Fruit fly (Drosophila melanogaster) whole organism, embryonic: ENCODE measurements around the gene Torsin.
A peak's percentile ranks its signal among the peaks of the same experiment; 100 is the strongest.

Source experiments
- Ada2b ChIP-seq: fragments of 200-800 bp; sonication (Bioruptor generic); IDR thresholded peaks from 2 replicates; pipeline ENCODE4 v1.3.6; 2022; ENCODE audit warnings: missing biosample characterization, missing genetic modification characterization
- Atf-2 ChIP-seq: fragments of 200-800 bp; sonication (Bioruptor generic); optimal IDR thresholded peaks from 2 replicates; lab custom pipeline; 2016; ENCODE audit warnings: missing biosample characterization, missing genetic modification characterization
- Atf3 ChIP-seq: fragments of 200-800 bp; sonication (Bioruptor generic); optimal IDR thresholded peaks from 3 replicates; lab custom pipeline; 2016; ENCODE audit warnings: missing biosample characterization, missing genetic modification characterization
- CG10147 ChIP-seq: fragments of 200-800 bp; sonication (Bioruptor generic); optimal IDR thresholded peaks from 2 replicates; lab custom pipeline; 2019; ENCODE audit warnings: missing biosample characterization, mild to moderate bottlenecking, missing genetic modification characterization, moderate library complexity
- CG10462 ChIP-seq: fragments of 200-800 bp; sonication (Bioruptor generic); optimal IDR thresholded peaks from 2 replicates; lab custom pipeline; 2016; ENCODE audit warnings: missing biosample characterization, missing genetic modification characterization
- CG12071 ChIP-seq: fragments of 200-800 bp; sonication (Bioruptor generic); optimal IDR thresholded peaks from 3 replicates; lab custom pipeline; 2018; ENCODE audit warnings: missing biosample characterization, mild to moderate bottlenecking, missing genetic modification characterization
- CG12299 ChIP-seq: fragments of 200-800 bp; sonication (Bioruptor generic); optimal IDR thresholded peaks from 2 replicates; lab custom pipeline; 2018; ENCODE audit warnings: missing biosample characterization, mild to moderate bottlenecking, missing genetic modification characterization
- CG12391 ChIP-seq: fragments of 200-800 bp; sonication (Bioruptor generic); optimal IDR thresholded peaks from 3 replicates; lab custom pipeline; 2018; ENCODE audit warnings: missing biosample characterization, mild to moderate bottlenecking, missing genetic modification characterization, moderate library complexity
- CG13123 ChIP-seq: fragments of 200-800 bp; sonication (Bioruptor generic); optimal IDR thresholded peaks from 2 replicates; lab custom pipeline; 2016; ENCODE audit warnings: missing biosample characterization, missing genetic modification characterization
- CG13424 ChIP-seq: fragments of 200-800 bp; sonication (Bioruptor generic); optimal IDR thresholded peaks from 2 replicates; lab custom pipeline; 2019; ENCODE audit warnings: missing biosample characterization, mild to moderate bottlenecking, missing genetic modification characterization, moderate library complexity
- CG14050 ChIP-seq: fragments of 200-800 bp; sonication (Bioruptor generic); IDR thresholded peaks from 3 replicates; pipeline ENCODE4 v1.3.6; 2022; ENCODE audit warnings: missing biosample characterization, missing genetic modification characterization
- CG15073 ChIP-seq: fragments of 200-800 bp; sonication (Bioruptor generic); optimal IDR thresholded peaks from 2 replicates; lab custom pipeline; 2016; ENCODE audit warnings: missing biosample characterization, missing genetic modification characterization
- CG15601 ChIP-seq: fragments of 200-800 bp; sonication (Bioruptor generic); optimal IDR thresholded peaks from 3 replicates; lab custom pipeline; 2019; ENCODE audit warnings: missing biosample characterization, mild to moderate bottlenecking, missing genetic modification characterization, moderate library complexity
- CG1832 ChIP-seq: fragments of 200-800 bp; sonication (Bioruptor generic); optimal IDR thresholded peaks from 2 replicates; lab custom pipeline; 2017; ENCODE audit warnings: missing biosample characterization, mild to moderate bottlenecking, missing genetic modification characterization, inconsistent platforms
- CG18619 ChIP-seq: fragments of 200-800 bp; sonication (Bioruptor generic); optimal IDR thresholded peaks from 3 replicates; lab custom pipeline; 2017; ENCODE audit warnings: missing biosample characterization, mild to moderate bottlenecking, missing genetic modification characterization
- CG2129 ChIP-seq: fragments of 200-800 bp; sonication (Bioruptor generic); IDR thresholded peaks from 2 replicates; pipeline ENCODE4 v1.3.6; 2022; ENCODE audit warnings: missing biosample characterization, missing genetic modification characterization; ENCODE audit not compliant: partially characterized antibody
- CG30020 ChIP-seq: fragments of 200-800 bp; optimal IDR thresholded peaks from 2 replicates; lab custom pipeline; 2019; ENCODE audit warnings: missing biosample characterization, mild to moderate bottlenecking, missing genetic modification characterization, moderate library complexity
- CG3065 ChIP-seq: fragments of 200-800 bp; sonication (Bioruptor generic); optimal IDR thresholded peaks from 2 replicates; lab custom pipeline; 2016; ENCODE audit warnings: missing biosample characterization, missing genetic modification characterization
- CG31224 ChIP-seq: fragments of 200-800 bp; sonication (Bioruptor generic); IDR thresholded peaks from 2 replicates; pipeline ENCODE4 v1.3.6; 2022; ENCODE audit warnings: missing biosample characterization, missing genetic modification characterization
- CG3163 ChIP-seq: fragments of 200-800 bp; sonication (Bioruptor generic); optimal IDR thresholded peaks from 3 replicates; lab custom pipeline; 2016; ENCODE audit warnings: missing biosample characterization, missing genetic modification characterization
- CG3995 ChIP-seq: fragments of 200-800 bp; sonication (Bioruptor generic); optimal IDR thresholded peaks from 3 replicates; lab custom pipeline; 2016; ENCODE audit warnings: missing biosample characterization, missing genetic modification characterization
- CG43689 ChIP-seq: fragments of 200-800 bp; sonication (Bioruptor generic); IDR thresholded peaks from 2 replicates; pipeline ENCODE4 v1.3.6; 2022; ENCODE audit warnings: missing biosample characterization, missing genetic modification characterization
- CG5245 ChIP-seq: fragments of 200-800 bp; sonication (Bioruptor generic); optimal IDR thresholded peaks from 3 replicates; lab custom pipeline; 2016; ENCODE audit warnings: missing biosample characterization, missing genetic modification characterization
- CG9215 ChIP-seq: fragments of 200-800 bp; sonication (Bioruptor generic); IDR thresholded peaks from 2 replicates; pipeline ENCODE4 v1.3.6; 2022; ENCODE audit warnings: missing biosample characterization, missing genetic modification characterization
- Dip2 ChIP-seq: fragments of 200-800 bp; sonication (Bioruptor generic); IDR thresholded peaks from 2 replicates; pipeline ENCODE4 v1.3.6; 2022; ENCODE audit warnings: missing biosample characterization, missing genetic modification characterization
- Elba2 ChIP-seq: fragments of 200-800 bp; sonication (Bioruptor generic); optimal IDR thresholded peaks from 3 replicates; lab custom pipeline; 2016; ENCODE audit warnings: missing biosample characterization, missing genetic modification characterization
- Hr78 ChIP-seq, 2 experiments: fragments of 200-800 bp in 1 of 2; fragments of >200 bp in 1 of 2; sonication (Bioruptor generic) in 1 of 2; optimal IDR thresholded peaks; 2 replicates each; lab custom pipeline; 2017 to 2019; ENCODE audit warnings: missing biosample characterization in 2 of 2, missing genetic modification characterization in 2 of 2, mild to moderate bottlenecking in 1 of 2, moderate library complexity in 1 of 2
- Lpt ChIP-seq: fragments of >200 bp; optimal IDR thresholded peaks from 2 replicates; lab custom pipeline; 2018; ENCODE audit warnings: missing biosample characterization, missing genetic modification characterization
- Med ChIP-seq: fragments of 200-800 bp; sonication (Bioruptor generic); peaks from one replicate; lab custom pipeline; 2016; ENCODE audit warnings: missing biosample characterization, missing genetic modification characterization, mild to moderate bottlenecking, inconsistent platforms, moderate library complexity
- Oli ChIP-seq: fragments of 200-800 bp; sonication (Bioruptor generic); optimal IDR thresholded peaks from 2 replicates; lab custom pipeline; 2018; ENCODE audit warnings: missing biosample characterization, mild to moderate bottlenecking, missing genetic modification characterization, moderate library complexity
- Spps ChIP-seq: fragments of 200-800 bp; sonication (Bioruptor generic); optimal IDR thresholded peaks from 2 replicates; lab custom pipeline; 2018; ENCODE audit warnings: missing biosample characterization, mild to moderate bottlenecking, missing genetic modification characterization
- ara ChIP-seq: fragments of 200-800 bp; sonication (Bioruptor generic); IDR thresholded peaks from 2 replicates; pipeline ENCODE4 v1.3.6; 2022; ENCODE audit warnings: missing biosample characterization, missing genetic modification characterization
- chif ChIP-seq, 2 experiments: fragments of 200-800 bp; sonication (Bioruptor generic); optimal IDR thresholded peaks; 3 replicates each; lab custom pipeline; 2016; ENCODE audit warnings: missing biosample characterization in 2 of 2, missing genetic modification characterization in 2 of 2
- croc ChIP-seq: fragments of 200-800 bp; sonication (Bioruptor generic); conservative IDR thresholded peaks from 3 replicates; pipeline ENCODE4 v1.3.6; 2022; ENCODE audit warnings: missing biosample characterization, missing genetic modification characterization
- crol ChIP-seq: fragments of 200-800 bp; sonication (Bioruptor generic); IDR thresholded peaks from 2 replicates; pipeline ENCODE4 v1.3.6; 2022; ENCODE audit warnings: missing biosample characterization, missing genetic modification characterization
- dpn ChIP-seq, 2 experiments: fragments of 200-800 bp; sonication (Bioruptor generic); optimal IDR thresholded peaks; 3 replicates each; lab custom pipeline; 2016; ENCODE audit warnings: missing biosample characterization in 2 of 2, missing genetic modification characterization in 2 of 2
- emc ChIP-seq: fragments of 200-800 bp; sonication (Bioruptor generic); optimal IDR thresholded peaks from 2 replicates; lab custom pipeline; 2016; ENCODE audit warnings: missing biosample characterization, missing genetic modification characterization
- eve ChIP-seq, 2 experiments: fragments of >200 bp; optimal IDR thresholded peaks; 2 replicates each; lab custom pipeline; 2017; ENCODE audit warnings: missing biosample characterization in 2 of 2, missing genetic modification characterization in 2 of 2
- exex ChIP-seq: fragments of 200-800 bp; sonication (Bioruptor generic); optimal IDR thresholded peaks from 4 replicates; lab custom pipeline; 2018; ENCODE audit warnings: missing biosample characterization, mild to moderate bottlenecking, missing genetic modification characterization, moderate library complexity
- eyg ChIP-seq: fragments of 200-800 bp; sonication (Bioruptor generic); optimal IDR thresholded peaks from 3 replicates; lab custom pipeline; 2016; ENCODE audit warnings: missing biosample characterization, missing genetic modification characterization
- fd3F ChIP-seq: fragments of 200-800 bp; sonication (Bioruptor generic); optimal IDR thresholded peaks from 2 replicates; lab custom pipeline; 2018; ENCODE audit warnings: missing biosample characterization, mild to moderate bottlenecking, missing genetic modification characterization, moderate library complexity
- fu2 ChIP-seq: fragments of 200-800 bp; sonication (Bioruptor generic); optimal IDR thresholded peaks from 2 replicates; lab custom pipeline; 2016; ENCODE audit warnings: missing biosample characterization, missing genetic modification characterization
- gcm2 ChIP-seq: fragments of 200-800 bp; sonication (Bioruptor generic); optimal IDR thresholded peaks from 2 replicates; lab custom pipeline; 2016; ENCODE audit warnings: missing biosample characterization, missing genetic modification characterization
- kah ChIP-seq: fragments of 200-800 bp; sonication (Bioruptor generic); optimal IDR thresholded peaks from 2 replicates; lab custom pipeline; 2018; ENCODE audit warnings: missing biosample characterization, mild to moderate bottlenecking, missing genetic modification characterization
- onecut ChIP-seq: fragments of 200-800 bp; sonication (Bioruptor generic); IDR thresholded peaks from 2 replicates; pipeline ENCODE4 v1.3.6; 2022; ENCODE audit warnings: missing biosample characterization, missing genetic modification characterization
- row ChIP-seq: fragments of 200-800 bp; sonication (Bioruptor generic); IDR thresholded peaks from 3 replicates; pipeline ENCODE4 v1.3.6; 2022; ENCODE audit warnings: missing biosample characterization, missing genetic modification characterization
- sim ChIP-seq: fragments of 200-800 bp; sonication (Bioruptor generic); IDR thresholded peaks from 2 replicates; pipeline ENCODE4 v1.3.6; 2022; ENCODE audit warnings: missing biosample characterization, missing genetic modification characterization
- sob ChIP-seq: fragments of 200-800 bp; sonication (Bioruptor generic); IDR thresholded peaks from 2 replicates; pipeline ENCODE4 v1.3.6; 2022; ENCODE audit warnings: missing biosample characterization, missing genetic modification characterization
- sr ChIP-seq: fragments of 200-800 bp; sonication (Bioruptor generic); IDR thresholded peaks from 3 replicates; pipeline ENCODE4 v1.3.6; 2022; ENCODE audit warnings: missing biosample characterization, missing genetic modification characterization
- stwl ChIP-seq: fragments of 200-800 bp; sonication (Bioruptor generic); optimal IDR thresholded peaks from 3 replicates; lab custom pipeline; 2018; ENCODE audit warnings: missing biosample characterization, mild to moderate bottlenecking, missing genetic modification characterization, moderate library complexity
- usp ChIP-seq: fragments of >200 bp; optimal IDR thresholded peaks from 2 replicates; lab custom pipeline; 2017; ENCODE audit warnings: missing biosample characterization, missing genetic modification characterization

The Torsin gene

DNA sequence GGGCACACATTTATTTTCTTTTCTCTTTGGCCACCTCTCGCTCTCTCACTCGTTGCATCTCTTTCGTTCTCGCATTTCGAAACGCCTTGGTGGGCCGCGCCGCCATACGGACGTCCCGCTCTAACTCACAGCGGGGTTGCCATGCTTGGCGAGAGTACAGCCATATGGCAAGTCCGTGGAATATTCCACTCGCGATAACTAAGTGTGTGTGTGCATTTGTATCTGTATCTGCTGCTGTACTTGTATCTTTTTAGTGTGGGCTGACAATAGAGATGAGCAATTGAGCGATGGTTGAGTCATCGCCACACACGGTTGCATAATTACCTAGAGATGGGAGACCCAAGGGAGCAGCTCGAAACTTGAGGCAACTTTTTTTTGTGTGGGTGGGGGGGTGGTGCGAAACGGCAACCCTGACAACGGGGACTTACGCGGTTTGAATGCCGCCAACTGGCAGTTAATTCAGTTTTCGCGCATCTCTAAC lies 34.7 kb upstream of the Torsin start (continued):
- peak; percentile 52 for TF ChIP-seq croc (GFP tag; lab: Robert Waterston, UW)
- no peak for TF ChIP-seq Hr78 (GFP tag; optimal IDR thresholded peaks at IDR 0.05; lab: Kevin White, UChicago)
- TF ChIP-seq Elba2, result peak; percentile 89
- TF ChIP-seq CG43689, result peak; percentile 46; the same call in 1 of the 2 replicates
- no peak for TF ChIP-seq eve (GFP tag; optimal IDR thresholded peaks at IDR 0.05; lab: Kevin White, UChicago)
- TF ChIP-seq CG3995, result peak; percentile 61
- TF ChIP-seq CG2129 (GFP tag; lab: Robert Waterston, UW), result peak; percentile 75
- peak; percentile 70 for TF ChIP-seq CG5245 (GFP tag; lab: Kevin White, UChicago)
- TF ChIP-seq sr (GFP tag; lab: Robert Waterston, UW), result peak; percentile 85
- TF ChIP-seq crol, result peak; percentile 85
- TF ChIP-seq ara (GFP tag; lab: Robert Waterston, UW), result peak; percentile 64
- peak; percentile 91 for TF ChIP-seq Ada2b
- peak; percentile 63 for TF ChIP-seq CG12299
- TF ChIP-seq usp (GFP tag; lab: Kevin White, UChicago), result no peak
- peak; percentile 54 for TF ChIP-seq gcm2
- TF ChIP-seq CG9215, result peak; percentile 84
- TF ChIP-seq CG14050 (GFP tag; lab: Robert Waterston, UW), result peak; percentile 88
- TF ChIP-seq Lpt, result no peak
- peak; percentile 98 for TF ChIP-seq Med (GFP tag; lab: Kevin White, UChicago)
- TF ChIP-seq Dip2 (GFP tag; lab: Robert Waterston, UW), result no peak
- peak; percentile 82 for TF ChIP-seq eyg (GFP tag; lab: Kevin White, UChicago)
- TF ChIP-seq Oli (tag; lab: Kevin White, UChicago), result peak; percentile 75
- peak; percentile 84 for TF ChIP-seq CG31224 (GFP tag; lab: Robert Waterston, UW)
- peak; percentile 82 for TF ChIP-seq fd3F (GFP tag; lab: Kevin White, UChicago)
- peak; percentile 66 for TF ChIP-seq CG13123
- peak; percentile 58 for TF ChIP-seq CG30020
- peak; percentile 88 for TF ChIP-seq fu2
- peak; percentile 57 for TF ChIP-seq exex
- peak; percentile 39; the same call in 1 of the 2 replicates for TF ChIP-seq sim (GFP tag; lab: Robert Waterston, UW)
- no peak for TF ChIP-seq kah (GFP tag; lab: Kevin White, UChicago)
- TF ChIP-seq Atf3 (GFP tag; lab: Kevin White, UChicago), result peak; percentile 80
- peak; percentile 78 for TF ChIP-seq CG18619 (GFP tag; lab: Kevin White, UChicago)
- TF ChIP-seq chif (GFP tag; optimal IDR thresholded peaks at IDR 0.05; lab: Kevin White, UChicago), result peak; percentile 67 to 82
- peak; percentile 11 for TF ChIP-seq Spps (tag; lab: Kevin White, UChicago)
- TF ChIP-seq CG15601 (tag; lab: Kevin White, UChicago), result peak; percentile 52
- TF ChIP-seq sob (GFP tag; lab: Robert Waterston, UW), result peak; percentile 92
- peak; percentile 84 for TF ChIP-seq CG13424 (tag; lab: Kevin White, UChicago)
- peak; percentile 65 for TF ChIP-seq CG10147
- peak; percentile 98 for TF ChIP-seq stwl (tag; lab: Kevin White, UChicago)
- peak; percentile 23; the same call in 1 of the 2 replicates for TF ChIP-seq onecut (GFP tag; lab: Robert Waterston, UW)
- peak; percentile 49 for TF ChIP-seq Atf-2 (GFP tag; lab: Kevin White, UChicago)
- peak; percentile 60 for TF ChIP-seq CG10462 (GFP tag; lab: Kevin White, UChicago)
- peak; percentile 92 for TF ChIP-seq row (GFP tag; lab: Robert Waterston, UW)
- TF ChIP-seq CG12071 (GFP tag; lab: Kevin White, UChicago), result peak; percentile 73
- TF ChIP-seq CG1832, result peak; percentile 98
- TF ChIP-seq CG3065, result peak; percentile 43
- TF ChIP-seq CG12391 (tag; lab: Kevin White, UChicago), result peak; percentile 77
- no peak for TF ChIP-seq CG15073 (GFP tag; lab: Kevin White, UChicago)
- peak; percentile 72 for TF ChIP-seq emc (GFP tag; lab: Kevin White, UChicago)
- peak; percentile 76 for TF ChIP-seq CG3163 (GFP tag; lab: Kevin White, UChicago)
- peak; percentile 86 to 89 for TF ChIP-seq dpn (GFP tag; optimal IDR thresholded peaks at IDR 0.05; lab: Kevin White, UChicago)
